Worm (Caenorhabditis elegans) whole organism, L4 larva: ENCODE results near the gene Y37H2A.12.

Experiments used
- D1046.2 ChIP-seq: fragments of 200-800 bp; sonication (Bioruptor generic); IDR thresholded peaks from 2 replicates; pipeline ENCODE4 v1.3.6; 2022; ENCODE audit warnings: missing genetic modification characterization, missing compliant biosample characterization
- Y105C5A.15 ChIP-seq: fragments of 200-800 bp; sonication (Bioruptor generic); IDR thresholded peaks from 2 replicates; pipeline ENCODE4 v1.3.6; 2022; ENCODE audit warnings: missing genetic modification characterization, missing compliant biosample characterization
- ZK546.5 ChIP-seq, 2 experiments: sonication (generic microtip); optimal IDR thresholded peaks; 2 replicates each; lab custom pipeline; 2017; ENCODE audit warnings: missing biosample characterization in 2 of 2, missing genetic modification characterization in 2 of 2
- fkh-10 ChIP-seq: fragments of 150-350 bp; optimal IDR thresholded peaks from 2 replicates; lab custom pipeline; 2014; ENCODE audit warnings: missing biosample characterization, missing genetic modification reagents, missing genetic modification characterization
- lin-1 ChIP-seq: fragments of 200-800 bp; sonication (Bioruptor generic); IDR thresholded peaks from 2 replicates; pipeline ENCODE4 v1.3.6; 2022; ENCODE audit warnings: missing genetic modification reagents, missing genetic modification characterization, missing compliant biosample characterization
- lin-39 ChIP-seq: fragments of 150-350 bp; optimal IDR thresholded peaks from 2 replicates; lab custom pipeline; 2014; ENCODE audit warnings: missing biosample characterization, missing genetic modification reagents, missing genetic modification characterization
- lsy-2 ChIP-seq, 2 experiments: fragments of 150-350 bp in 1 of 2; sonication (generic microtip) in 1 of 2; optimal IDR thresholded peaks; 2 replicates each; lab custom pipeline; 2014 to 2017; ENCODE audit warnings: missing biosample characterization in 2 of 2, missing genetic modification characterization in 2 of 2
- mdl-1 ChIP-seq, 2 experiments: fragments of 150-350 bp in 1 of 2; sonication (generic microtip) in 1 of 2; optimal IDR thresholded peaks; 2 replicates each; lab custom pipeline; 2014 to 2017; ENCODE audit warnings: missing biosample characterization in 2 of 2, missing genetic modification characterization in 2 of 2
- nhr-6 ChIP-seq: fragments of 150-350 bp; optimal IDR thresholded peaks from 2 replicates; lab custom pipeline; 2014; ENCODE audit warnings: missing biosample characterization, missing genetic modification characterization
- pha-4 ChIP-seq, 2 experiments: fragments of 150-350 bp in 1 of 2; fragments of 200-800 bp in 1 of 2; sonication (Bioruptor generic) in 1 of 2; IDR thresholded peaks in 1 of 2; optimal IDR thresholded peaks in 1 of 2; 2 replicates each; pipeline versions ENCODE4 v1.3.6 to Lab custom; 2014 to 2022; ENCODE audit warnings: missing genetic modification characterization in 2 of 2, missing genetic modification reagents in 2 of 2, missing biosample characterization in 1 of 2, missing compliant biosample characterization in 1 of 2
- unc-130 ChIP-seq: sonication (generic microtip); optimal IDR thresholded peaks from 2 replicates; lab custom pipeline; 2016; ENCODE audit warnings: missing genetic modification reagents, missing genetic modification characterization, missing compliant biosample characterization
- unc-39 ChIP-seq: sonication (generic microtip); optimal IDR thresholded peaks from 2 replicates; lab custom pipeline; 2017; ENCODE audit warnings: missing biosample characterization, missing genetic modification characterization
- unc-62 ChIP-seq, 3 experiments: fragments of 150-350 bp in 1 of 3; sonication (generic microtip); optimal IDR thresholded peaks in 2 of 3; peaks in 1 of 3; 1 replicate in 1 of 3; 2 replicates in 2 of 3; lab custom pipeline; 2014 to 2017; ENCODE audit warnings: missing biosample characterization in 3 of 3, missing genetic modification characterization in 3 of 3, missing genetic modification reagents in 3 of 3, missing genotype in 1 of 3

DNA sequence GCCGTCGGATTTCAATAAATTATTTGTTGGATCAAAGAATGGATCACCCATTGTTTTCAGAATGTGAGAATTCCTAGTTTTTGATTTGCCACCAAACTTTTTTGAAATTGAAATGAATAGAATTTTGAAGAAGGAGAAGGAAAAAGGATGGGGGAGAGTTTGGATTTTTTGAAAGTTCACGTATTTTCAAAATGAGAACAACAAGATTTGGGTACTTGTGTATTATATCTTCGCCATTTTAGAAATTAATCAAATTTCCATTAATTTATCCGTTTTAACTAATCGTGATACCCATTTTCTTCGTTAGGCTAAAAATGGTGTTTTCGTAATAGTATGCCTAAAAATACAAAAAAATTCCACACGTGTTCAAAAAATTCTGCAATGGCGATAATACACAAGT, 40.6 kb upstream of the Y37H2A.12 start, which contains the start of gene C14A6.8:
- TF ChIP-seq lin-39 (tag; lab: Kevin White, UChicago) (no peak), mdl-1 (tag; optimal IDR thresholded peaks at IDR 0.05; lab: Kevin White, UChicago) (no peak), fkh-10 (GFP tag; lab: Kevin White, UChicago) (no peak), unc-130 (GFP tag; lab: Kevin White, UChicago) (no peak), unc-39 (tag; lab: Kevin White, UChicago) (no peak), pha-4 (GFP tag; IDR thresholded peaks at IDR 0.05; lab: Robert Waterston, UW) (no peak), pha-4 (tag; optimal IDR thresholded peaks at IDR 0.05; lab: Kevin White, UChicago) (no peak), lsy-2 (tag; optimal IDR thresholded peaks at IDR 0.05; lab: Kevin White, UChicago) (no peak), ZK546.5 (tag; optimal IDR thresholded peaks at IDR 0.05; lab: Kevin White, UChicago) (no peak), Y105C5A.15 (GFP tag; lab: Robert Waterston, UW) (no peak), lin-1 (no peak), nhr-6 (tag; lab: Kevin White, UChicago) (no peak), D1046.2 (no peak), unc-62 (GFP tag; optimal IDR thresholded peaks at IDR 0.05 in 1 of 2; lab: Kevin White, UChicago) (no peak), unc-62 (tag; optimal IDR thresholded peaks at IDR 0.05; lab: Kevin White, UChicago) (no peak)
